Worm (Caenorhabditis elegans) whole organism, L4/young adult: ENCODE results near the gene aqp-12.

Experiments
- W03F9.2 ChIP-seq: fragments of 150-350 bp; optimal IDR thresholded peaks from 2 replicates; lab custom pipeline; 2014; ENCODE audit warnings: missing biosample characterization, missing genetic modification characterization
- dao-5 ChIP-seq: sonication (generic microtip); optimal IDR thresholded peaks from 2 replicates; lab custom pipeline; 2016; ENCODE audit warnings: missing genotype, missing genetic modification characterization, moderate library complexity, missing compliant biosample characterization
- him-1 ChIP-seq: sonication (generic microtip); optimal IDR thresholded peaks from 2 replicates; lab custom pipeline; 2016; ENCODE audit warnings: missing genotype, missing genetic modification reagents, missing genetic modification characterization, missing compliant biosample characterization

Gene aqp-12

ce11 chrII:12256528-12256927, 53.5 kb downstream of the aqp-12 start, which contains the start of gene parn-2:
Gene parn-2, minus strand, starts transcription at chrII:12256628.
- TF ChIP-seq dao-5 (tag; lab: Kevin White, UChicago) (no peak), him-1 (tag; lab: Kevin White, UChicago) (no peak), W03F9.2 (tag; lab: Kevin White, UChicago) (no peak)

ce11 chrII:12257095-12257494, 54.1 kb downstream of the aqp-12 start:
- TF ChIP-seq dao-5 (tag; lab: Kevin White, UChicago) (no peak), W03F9.2 (tag; lab: Kevin White, UChicago) (no peak), him-1 (tag; lab: Kevin White, UChicago) (no peak)
